Fruit fly (Drosophila melanogaster) whole organism, adult: Measurements from ENCODE around the gene CG4686.

ENCODE experiments used
- CG1620 ChIP-seq: fragments of 200-800 bp; sonication (Bioruptor generic); optimal IDR thresholded peaks from 2 replicates; lab custom pipeline; 2016; ENCODE audit warnings: missing biosample characterization, missing genetic modification characterization
- CG5204 ChIP-seq: fragments of 200-800 bp; sonication (Bioruptor generic); optimal IDR thresholded peaks from 2 replicates; lab custom pipeline; 2016; ENCODE audit warnings: missing biosample characterization, missing genetic modification characterization

- no peak for TF ChIP-seq CG1620 (GFP tag; lab: Kevin White, UChicago)
- TF ChIP-seq CG5204: no peak
Observed at dm6 chr3R:19822138-19822537, 42.2 kb upstream of the CG4686 start.
